Worm (Caenorhabditis elegans): ENCODE measurements around the gene F59B1.8.

F59B1.8 gene

ce11 chrV:3673080-3673479 lies 29.0 kb upstream of the F59B1.8 start, which contains the start of gene pals-33:
pals-33 (plus strand) TSS chrV:3673380.
- TF ChIP-seq elt-1 (tag; optimal IDR thresholded peaks at IDR 0.05; ENCODE audit: borderline replicate concordance, insufficient read depth) (no peak), ztf-11 (tag; optimal IDR thresholded peaks at IDR 0.05) (no peak), ceh-39 (tag; optimal IDR thresholded peaks at IDR 0.05) (no peak), unc-120 (tag; optimal IDR thresholded peaks at IDR 0.05; ENCODE audit: poor library complexity, severe bottlenecking) (no peak), ces-1 (GFP tag; optimal IDR thresholded peaks at IDR 0.05) (no peak), elt-3 (tag; optimal IDR thresholded peaks at IDR 0.05) (no peak), snpc-4 (tag; optimal IDR thresholded peaks at IDR 0.05) (no peak), ham-2 (GFP tag; optimal IDR thresholded peaks at IDR 0.05) (no peak), unc-62 (GFP tag; optimal IDR thresholded peaks at IDR 0.05) (no peak), lin-13 (tag; optimal IDR thresholded peaks at IDR 0.05) (no peak), flh-1 (GFP tag; optimal IDR thresholded peaks at IDR 0.05) (no peak), lin-32 (GFP tag; optimal IDR thresholded peaks at IDR 0.05) (no peak), nhr-237 (tag; optimal IDR thresholded peaks at IDR 0.05) (no peak)

- TF ChIP-seq nhr-237 (tag; optimal IDR thresholded peaks at IDR 0.05) (no peak), nhr-76 (tag; optimal IDR thresholded peaks at IDR 0.05) (no peak), lsy-2 (tag; optimal IDR thresholded peaks at IDR 0.05) (no peak), drap-1 (GFP tag; optimal IDR thresholded peaks at IDR 0.05) (no peak), elt-1 (tag; optimal IDR thresholded peaks at IDR 0.05; ENCODE audit: borderline replicate concordance, insufficient read depth) (no peak), M03D4.4 (tag; optimal IDR thresholded peaks at IDR 0.05) (no peak), sptf-1 (tag; optimal IDR thresholded peaks at IDR 0.05) (no peak), lin-13 (tag; optimal IDR thresholded peaks at IDR 0.05) (no peak), nhr-2 (tag; optimal IDR thresholded peaks at IDR 0.05) (no peak), zip-8 (tag; optimal IDR thresholded peaks at IDR 0.05) (no peak), flh-1 (GFP tag; optimal IDR thresholded peaks at IDR 0.05) (no peak), lin-32 (GFP tag; optimal IDR thresholded peaks at IDR 0.05) (no peak)
These were observed 26.5 kb upstream of the F59B1.8 start, which contains the start of gene Y39H10B.3 for ce11 chrV:3670499-3670898. Y39H10B.3 (plus strand) TSS chrV:3670799.

DNA sequence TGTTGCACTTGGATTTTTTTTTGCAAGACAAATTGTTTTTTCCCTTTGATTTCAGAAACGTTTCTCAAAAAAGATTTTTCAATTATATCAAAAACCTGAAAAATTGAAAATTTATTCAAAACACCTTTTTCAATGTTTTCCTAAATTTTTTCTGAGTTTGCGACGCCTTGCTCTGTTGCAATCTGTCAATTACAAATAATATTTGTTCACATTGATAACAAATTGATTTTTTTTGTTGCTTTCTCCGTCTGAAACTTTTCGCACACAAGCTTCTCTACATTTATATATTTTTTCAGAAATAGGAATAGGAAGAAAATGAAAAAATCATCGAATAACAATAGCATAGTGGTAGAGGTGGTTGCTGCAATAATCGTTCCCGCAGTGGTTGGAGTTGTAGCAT lies 24.4 kb upstream of the F59B1.8 start, which contains the start of gene Y39H10B.2:
Gene Y39H10B.2, plus strand, starts transcription at position 301 of the 400 bp plus-strand sequence.
- TF ChIP-seq bed-3 (GFP tag; optimal IDR thresholded peaks at IDR 0.05) (no peak), blmp-1 (tag; optimal IDR thresholded peaks at IDR 0.05) (no peak), lin-32 (GFP tag; optimal IDR thresholded peaks at IDR 0.05) (no peak), sem-2 (GFP tag; optimal IDR thresholded peaks at IDR 0.05) (no peak), mep-1 (tag; optimal IDR thresholded peaks at IDR 0.05) (no peak), ceh-43 (GFP tag; optimal IDR thresholded peaks at IDR 0.05) (no peak), ztf-11 (tag; optimal IDR thresholded peaks at IDR 0.05) (no peak), ham-2 (GFP tag; optimal IDR thresholded peaks at IDR 0.05) (no peak)

- no peak for TF ChIP-seq mab-5 (tag; optimal IDR thresholded peaks at IDR 0.05)
- no peak for TF ChIP-seq mls-2 (tag; optimal IDR thresholded peaks at IDR 0.05)
- no peak for TF ChIP-seq ham-2 (GFP tag; optimal IDR thresholded peaks at IDR 0.05)
These were observed 22.8 kb upstream of the F59B1.8 start, which contains the start of gene str-113 for ce11 chrV:3666887-3667286. str-113 (minus strand) TSS chrV:3666987.

- TF ChIP-seq elt-3 (tag; optimal IDR thresholded peaks at IDR 0.05), result no peak
- no peak for TF ChIP-seq unc-120 (tag; optimal IDR thresholded peaks at IDR 0.05; ENCODE audit: poor library complexity, severe bottlenecking)
- TF ChIP-seq pha-4 (tag; optimal IDR thresholded peaks at IDR 0.05), result no peak
- no peak for TF ChIP-seq unc-62 (GFP tag; optimal IDR thresholded peaks at IDR 0.05)
- no peak for TF ChIP-seq nhr-12 (tag; optimal IDR thresholded peaks at IDR 0.05)
- TF ChIP-seq zip-8 (tag; optimal IDR thresholded peaks at IDR 0.05), result no peak
- TF ChIP-seq bed-3 (GFP tag; optimal IDR thresholded peaks at IDR 0.05), result no peak
- TF ChIP-seq lsy-2 (tag; optimal IDR thresholded peaks at IDR 0.05), result no peak
- TF ChIP-seq nhr-2 (tag; optimal IDR thresholded peaks at IDR 0.05), result no peak
- TF ChIP-seq ceh-43 (GFP tag; optimal IDR thresholded peaks at IDR 0.05), result no peak
- TF ChIP-seq mep-1 (tag; optimal IDR thresholded peaks at IDR 0.05), result no peak
- TF ChIP-seq snpc-4 (tag; optimal IDR thresholded peaks at IDR 0.05), result no peak
- no peak for TF ChIP-seq tbx-8 (GFP tag; optimal IDR thresholded peaks at IDR 0.05)
- no peak for TF ChIP-seq ces-1 (GFP tag; optimal IDR thresholded peaks at IDR 0.05)
- TF ChIP-seq unc-39 (tag; optimal IDR thresholded peaks at IDR 0.05), result no peak
- TF ChIP-seq hlh-1 (tag; optimal IDR thresholded peaks at IDR 0.05), result no peak
- no peak for TF ChIP-seq ztf-11 (tag; optimal IDR thresholded peaks at IDR 0.05)
- no peak for TF ChIP-seq lin-32 (GFP tag; optimal IDR thresholded peaks at IDR 0.05)
These were observed 15.4 kb upstream of the F59B1.8 start, which contains the start of gene acr-23 for ce11 chrV:3659472-3659871. acr-23 (minus strand) TSS chrV:3659572.
